Worm (Caenorhabditis elegans): ENCODE results near the gene zip-12.
A peak's percentile ranks its signal among the peaks of the same experiment; 100 is the strongest.

zip-12 gene

ce11 chrIII:12369476-12369875 is 41.8 kb downstream of the zip-12 start:
- TF ChIP-seq hmg-1.2 (GFP tag; IDR thresholded peaks at IDR 0.05), result peak; percentile 97
- TF ChIP-seq mes-4 (tag; optimal IDR thresholded peaks at IDR 0.05), result no peak
- TF ChIP-seq somi-1 (GFP tag; optimal IDR thresholded peaks at IDR 0.05), result no peak
- no peak for TF ChIP-seq cebp-1 (GFP tag; IDR thresholded peaks at IDR 0.05)
- TF ChIP-seq cebp-1 (tag; optimal IDR thresholded peaks at IDR 0.05), result peak; percentile 2
- TF ChIP-seq lin-40 (tag; optimal IDR thresholded peaks at IDR 0.05), result no peak
- TF ChIP-seq ekl-4 (GFP tag; IDR thresholded peaks at IDR 0.05), result no peak
- TF ChIP-seq lir-1 (GFP tag; conservative IDR thresholded peaks at IDR 0.05), result no peak
- no peak for TF ChIP-seq repo-1 (tag; optimal IDR thresholded peaks at IDR 0.05)
- no peak; the same call in 1 of the 2 replicates for TF ChIP-seq Y53G8AR.9 (GFP tag; conservative IDR thresholded peaks at IDR 0.05)
- TF ChIP-seq sptf-2 (GFP tag; optimal IDR thresholded peaks at IDR 0.05), result no peak
- no peak for TF ChIP-seq let-526 (GFP tag; IDR thresholded peaks at IDR 0.05)
- no peak for TF ChIP-seq tbx-9 (tag; optimal IDR thresholded peaks at IDR 0.05; ENCODE audit: borderline replicate concordance)
- TF ChIP-seq B0019.2 (GFP tag; conservative IDR thresholded peaks at IDR 0.05), result no peak
- peak; percentile 72 for TF ChIP-seq pbrm-1 (GFP tag; IDR thresholded peaks at IDR 0.05)
- no peak for TF ChIP-seq pha-4 (tag; optimal IDR thresholded peaks at IDR 0.05)
- no peak for TF ChIP-seq F52B5.7 (tag; optimal IDR thresholded peaks at IDR 0.05)
- TF ChIP-seq fkh-3 (tag; optimal IDR thresholded peaks at IDR 0.05), result no peak
- no peak for TF ChIP-seq tlf-1 (GFP tag; optimal IDR thresholded peaks at IDR 0.05)
- TF ChIP-seq rpc-1 (optimal IDR thresholded peaks at IDR 0.05), result no peak
- no peak for TF ChIP-seq rpc-1 (tag; optimal IDR thresholded peaks at IDR 0.05)
- TF ChIP-seq mcd-1 (GFP tag; IDR thresholded peaks at IDR 0.05), result peak; percentile 42
- no peak for TF ChIP-seq ceh-100 (GFP tag; IDR thresholded peaks at IDR 0.05)
- TF ChIP-seq lin-54 (GFP tag; optimal IDR thresholded peaks at IDR 0.05), result peak; percentile 22
- TF ChIP-seq F57C9.4 (tag; optimal IDR thresholded peaks at IDR 0.05), result no peak
- TF ChIP-seq ceh-27 (GFP tag; optimal IDR thresholded peaks at IDR 0.05), result peak; percentile 6
- peak; percentile 26 for TF ChIP-seq efl-1 (GFP tag; optimal IDR thresholded peaks at IDR 0.05)
- TF ChIP-seq ccch-3 (GFP tag; optimal IDR thresholded peaks at IDR 0.05), result no peak
- no peak for TF ChIP-seq dpl-1 (GFP tag; optimal IDR thresholded peaks at IDR 0.05)

ce11 chrIII:12370011-12370506 is 42.3 kb downstream of the zip-12 start, which contains the start of gene rpt-6:
Gene rpt-6, plus strand, starts transcription at chrIII:12370456.
- no peak for TF ChIP-seq somi-1 (GFP tag; optimal IDR thresholded peaks at IDR 0.05)
- TF ChIP-seq tbp1 (GFP tag; optimal IDR thresholded peaks at IDR 0.05), result peak; percentile 18
- TF ChIP-seq ztf-25 (GFP tag; IDR thresholded peaks at IDR 0.05), result no peak
- TF ChIP-seq mcd-1 (GFP tag; IDR thresholded peaks at IDR 0.05), result peak; percentile 63
- peak; percentile 10 for TF ChIP-seq lsl-1 (GFP tag; optimal IDR thresholded peaks at IDR 0.05)
- peak in 1 of 3 experiments; percentile 45 for TF ChIP-seq lin-35 (GFP tag; optimal IDR thresholded peaks at IDR 0.05)
- TF ChIP-seq ceh-100 (GFP tag; IDR thresholded peaks at IDR 0.05), result peak; percentile 26; the same call in 1 of the 2 replicates
- no peak for TF ChIP-seq nhr-120 (GFP tag; IDR thresholded peaks at IDR 0.05)
- TF ChIP-seq ztf-22 (GFP tag; optimal IDR thresholded peaks at IDR 0.05), result no peak
- TF ChIP-seq pbrm-1 (GFP tag; IDR thresholded peaks at IDR 0.05), result 0 out of 2 replicates have a peak, but pooled peaks have one; percentile 39
- TF ChIP-seq tbx-9 (tag; optimal IDR thresholded peaks at IDR 0.05; ENCODE audit: borderline replicate concordance), result no peak
- peak; percentile 50 for TF ChIP-seq snpc-3.4 (tag; optimal IDR thresholded peaks at IDR 0.05)
- TF ChIP-seq dpff-1 (tag; optimal IDR thresholded peaks at IDR 0.05), result no peak
- no peak for TF ChIP-seq ccch-3 (GFP tag; optimal IDR thresholded peaks at IDR 0.05)
- TF ChIP-seq pha-4 (tag; optimal IDR thresholded peaks at IDR 0.05), result no peak
- TF ChIP-seq lin-54 (GFP tag; optimal IDR thresholded peaks at IDR 0.05), result peak; percentile 68
- 0 out of 2 replicates have a peak, but pooled peaks have one; percentile 28 for TF ChIP-seq F33H1.4 (GFP tag; IDR thresholded peaks at IDR 0.05)
- TF ChIP-seq snpc-1.1 (tag; optimal IDR thresholded peaks at IDR 0.05; ENCODE audit: insufficient read depth), result peak; percentile 21
- no peak for TF ChIP-seq ZK185.1 (tag; optimal IDR thresholded peaks at IDR 0.05; ENCODE audit: poor library complexity, severe bottlenecking)
- TF ChIP-seq egl-18 (GFP tag; IDR thresholded peaks at IDR 0.05), result no peak
- TF ChIP-seq madf-3 (GFP tag; IDR thresholded peaks at IDR 0.05), result no peak
- no peak for TF ChIP-seq lsy-27 (tag; optimal IDR thresholded peaks at IDR 0.05; ENCODE audit: borderline replicate concordance, insufficient read depth)
- TF ChIP-seq snpc-4 (GFP tag; optimal IDR thresholded peaks at IDR 0.05), result peak; percentile 5
- TF ChIP-seq snpc-4 (tag; optimal IDR thresholded peaks at IDR 0.05), result no peak
- TF ChIP-seq lin-40 (tag; optimal IDR thresholded peaks at IDR 0.05), result peak; percentile 29
- no peak for TF ChIP-seq cebp-1 (GFP tag; IDR thresholded peaks at IDR 0.05)
- peak; percentile 30 for TF ChIP-seq cebp-1 (tag; optimal IDR thresholded peaks at IDR 0.05)
- TF ChIP-seq lir-1 (GFP tag; conservative IDR thresholded peaks at IDR 0.05), result no peak
- TF ChIP-seq nfyb-1 (GFP tag; IDR thresholded peaks at IDR 0.05), result 0 out of 2 replicates have a peak, but pooled peaks have one; percentile 9
